Worm (Caenorhabditis elegans) whole organism, L4/young adult: ENCODE measurements around the gene pitp-1.

Experiments used
- W03F9.2 ChIP-seq: fragments of 150-350 bp; optimal IDR thresholded peaks from 2 replicates; lab custom pipeline; 2014; ENCODE audit warnings: missing biosample characterization, missing genetic modification characterization
- dao-5 ChIP-seq: sonication (generic microtip); optimal IDR thresholded peaks from 2 replicates; lab custom pipeline; 2016; ENCODE audit warnings: missing genotype, missing genetic modification characterization, moderate library complexity, missing compliant biosample characterization
- him-1 ChIP-seq: sonication (generic microtip); optimal IDR thresholded peaks from 2 replicates; lab custom pipeline; 2016; ENCODE audit warnings: missing genotype, missing genetic modification reagents, missing genetic modification characterization, missing compliant biosample characterization

The pitp-1 gene

DNA sequence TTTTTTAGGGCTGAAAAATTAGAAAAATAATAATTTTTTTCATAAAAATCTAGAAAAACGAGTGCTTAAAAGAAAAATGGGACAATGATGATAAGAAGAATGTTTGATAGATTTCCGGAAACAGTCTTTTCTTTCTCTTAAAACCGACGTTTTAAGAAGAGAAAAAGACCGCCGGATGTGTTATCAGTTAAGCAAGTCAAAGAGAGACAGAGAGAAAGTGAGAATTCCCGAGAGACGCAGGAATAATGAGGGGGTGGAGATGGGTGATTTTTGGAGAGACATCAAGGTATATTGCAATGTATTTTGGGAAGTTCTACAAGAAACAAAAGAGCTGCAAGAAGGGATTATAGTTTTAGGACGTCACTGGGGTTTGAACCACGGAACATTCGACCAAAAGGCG, 54.1 kb downstream of the pitp-1 start, which contains the start of gene C34C12.9:
TSS of gene C34C12.9 (minus strand) at position 16 of the 400 bp plus-strand sequence.
- TF ChIP-seq dao-5 (tag; lab: Kevin White, UChicago) = no peak
- no peak for TF ChIP-seq W03F9.2
- TF ChIP-seq him-1 (tag; lab: Kevin White, UChicago) = no peak

- TF ChIP-seq W03F9.2 (no peak), dao-5 (tag; lab: Kevin White, UChicago) (no peak), him-1 (tag; lab: Kevin White, UChicago) (no peak)
Observed at ce11 chrIII:3475014-3475413, 54.6 kb downstream of the pitp-1 start.

ce11 chrIII:3471403-3472053, 58.1 kb downstream of the pitp-1 start, which contains the start of gene rsu-1:
rsu-1 (plus strand) TSS chrIII:3472003.
- TF ChIP-seq dao-5 (tag; lab: Kevin White, UChicago) (no peak), W03F9.2 (no peak), him-1 (tag; lab: Kevin White, UChicago) (no peak)
